Worm (Caenorhabditis elegans): ENCODE results near the gene cat-1.

cat-1 gene

DNA sequence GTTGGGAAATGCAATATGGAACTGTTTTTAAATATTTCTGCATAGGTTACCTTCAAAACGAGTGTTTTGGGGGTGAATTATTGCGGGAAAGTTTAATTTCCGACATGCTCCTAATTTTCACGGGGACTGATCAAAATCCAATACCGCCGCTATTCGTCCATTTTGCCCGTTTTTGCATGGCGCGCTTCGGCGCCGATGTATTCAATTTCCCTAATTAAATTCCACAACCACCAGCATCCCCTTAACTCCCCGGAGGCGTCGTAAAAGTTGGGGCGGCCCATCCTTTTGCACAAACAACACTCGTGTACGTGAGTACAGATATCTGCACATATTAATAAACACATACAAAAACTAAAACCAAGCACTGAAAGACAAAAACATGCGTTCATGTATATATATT is 14.0 kb upstream of the cat-1 start:
- TF ChIP-seq jun-1 (tag; optimal IDR thresholded peaks at IDR 0.05) (no peak), nhr-25 (tag; optimal IDR thresholded peaks at IDR 0.05) (no peak), unc-62 (GFP tag; optimal IDR thresholded peaks at IDR 0.05) (no peak), elt-3 (tag; optimal IDR thresholded peaks at IDR 0.05) (no peak), lin-15B (tag; optimal IDR thresholded peaks at IDR 0.05) (no peak), hmg-11 (tag; optimal IDR thresholded peaks at IDR 0.05) (no peak), ceh-9 (tag; optimal IDR thresholded peaks at IDR 0.05) (no peak), tbx-2 (tag; optimal IDR thresholded peaks at IDR 0.05) (no peak), nhr-23 (tag; optimal IDR thresholded peaks at IDR 0.05) (no peak), nfya-1 (tag; optimal IDR thresholded peaks at IDR 0.05; ENCODE audit: insufficient read depth) (no peak), ztf-11 (tag; optimal IDR thresholded peaks at IDR 0.05) (no peak)

- no peak for TF ChIP-seq ceh-9 (tag; optimal IDR thresholded peaks at IDR 0.05)
- TF ChIP-seq pha-4 (tag; optimal IDR thresholded peaks at IDR 0.05): no peak
- no peak for TF ChIP-seq sea-2 (GFP tag; optimal IDR thresholded peaks at IDR 0.05)
- TF ChIP-seq jun-1 (tag; optimal IDR thresholded peaks at IDR 0.05): no peak
- no peak for TF ChIP-seq nfya-1 (tag; optimal IDR thresholded peaks at IDR 0.05; ENCODE audit: insufficient read depth)
- no peak for TF ChIP-seq elt-2 (tag; optimal IDR thresholded peaks at IDR 0.05)
- no peak for TF ChIP-seq elt-1 (tag; optimal IDR thresholded peaks at IDR 0.05)
- TF ChIP-seq nhr-67 (tag; optimal IDR thresholded peaks at IDR 0.05): no peak
- no peak for TF ChIP-seq ceh-28 (tag; optimal IDR thresholded peaks at IDR 0.05)
- TF ChIP-seq fos-1 (tag; optimal IDR thresholded peaks at IDR 0.05): no peak
- TF ChIP-seq pqm-1 (tag; optimal IDR thresholded peaks at IDR 0.05): no peak
- TF ChIP-seq R02D3.7 (tag; optimal IDR thresholded peaks at IDR 0.05): no peak
- no peak for TF ChIP-seq eor-1 (tag; optimal IDR thresholded peaks at IDR 0.05)
These were observed 13.2 kb upstream of the cat-1 start for ce11 chrX:5723758-5724157.

DNA sequence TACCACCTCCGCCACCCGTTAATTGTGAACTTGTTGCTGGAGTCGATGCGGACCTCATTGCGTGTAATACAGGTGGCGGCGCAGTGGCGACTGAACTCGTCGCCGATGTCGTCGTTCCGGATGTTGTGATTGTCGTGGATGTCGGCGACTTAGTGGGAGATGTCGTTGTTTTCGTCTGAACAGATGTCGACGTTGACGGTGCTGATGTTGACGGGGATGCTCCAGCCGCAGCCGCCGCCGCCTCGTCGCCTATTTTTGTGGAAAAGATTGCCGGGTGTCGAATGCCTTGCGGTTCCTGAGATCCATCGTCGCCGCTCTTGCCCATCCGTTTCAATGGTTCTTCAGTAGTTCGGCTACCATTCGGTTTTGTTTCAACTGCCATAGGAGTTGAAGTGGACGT is 10.4 kb upstream of the cat-1 start:
- TF ChIP-seq nhr-237 (tag; optimal IDR thresholded peaks at IDR 0.05) (no peak), nhr-23 (tag; optimal IDR thresholded peaks at IDR 0.05) (no peak), elt-1 (tag; optimal IDR thresholded peaks at IDR 0.05) (no peak), sea-2 (GFP tag; optimal IDR thresholded peaks at IDR 0.05) (no peak), nhr-43 (tag; optimal IDR thresholded peaks at IDR 0.05; ENCODE audit: poor library complexity, severe bottlenecking) (no peak), ZK546.5 (tag; optimal IDR thresholded peaks at IDR 0.05) (no peak), ceh-16 (tag; optimal IDR thresholded peaks at IDR 0.05) (no peak), ceh-28 (tag; optimal IDR thresholded peaks at IDR 0.05) (no peak), eor-1 (tag; optimal IDR thresholded peaks at IDR 0.05) (no peak), lin-15B (tag; optimal IDR thresholded peaks at IDR 0.05) (no peak)

- TF ChIP-seq ceh-16 (tag; optimal IDR thresholded peaks at IDR 0.05): no peak
- no peak for TF ChIP-seq pha-4 (tag; optimal IDR thresholded peaks at IDR 0.05)
- TF ChIP-seq eor-1 (tag; optimal IDR thresholded peaks at IDR 0.05): no peak
- TF ChIP-seq R02D3.7 (tag; optimal IDR thresholded peaks at IDR 0.05): no peak
- no peak for TF ChIP-seq aly-2 (tag; optimal IDR thresholded peaks at IDR 0.05)
- no peak for TF ChIP-seq ztf-4 (tag; optimal IDR thresholded peaks at IDR 0.05)
- TF ChIP-seq egl-5 (tag; optimal IDR thresholded peaks at IDR 0.05): no peak
- TF ChIP-seq fkh-2 (tag; optimal IDR thresholded peaks at IDR 0.05): no peak
These were observed 9.6 kb upstream of the cat-1 start, which contains the start of gene C41G11.1 for ce11 chrX:5720124-5720523. C41G11.1 (minus strand) TSS chrX:5720224.

- TF ChIP-seq skn-1 (tag; optimal IDR thresholded peaks at IDR 0.05) (no peak), unc-62 (GFP tag; optimal IDR thresholded peaks at IDR 0.05) (no peak), elt-2 (tag; optimal IDR thresholded peaks at IDR 0.05) (peak; percentile 28), nhr-11 (tag; optimal IDR thresholded peaks at IDR 0.05) (no peak), snpc-4 (tag; optimal IDR thresholded peaks at IDR 0.05) (no peak), elt-1 (tag; optimal IDR thresholded peaks at IDR 0.05) (no peak)
These were observed 5.4 kb upstream of the cat-1 start for ce11 chrX:5715831-5716364.

ce11 chrX:5715369-5715768 is 4.8 kb upstream of the cat-1 start:
- TF ChIP-seq pqm-1 (tag; optimal IDR thresholded peaks at IDR 0.05) (peak; percentile 17), lsy-12 (tag; optimal IDR thresholded peaks at IDR 0.05) (no peak), pha-4 (tag; optimal IDR thresholded peaks at IDR 0.05) (peak; percentile 25)

Data from whole organism, L3 larva.